Worm (Caenorhabditis elegans) whole organism, L4 larva: ENCODE measurements around the gene ifb-1.

Experiments
- ZK546.5 ChIP-seq, 2 experiments: sonication (generic microtip); optimal IDR thresholded peaks; 2 replicates each; lab custom pipeline; 2017; ENCODE audit warnings: missing biosample characterization in 2 of 2, missing genetic modification characterization in 2 of 2
- aly-2 ChIP-seq: sonication (generic microtip); optimal IDR thresholded peaks from 2 replicates; lab custom pipeline; 2018; ENCODE audit warnings: missing biosample characterization, missing genetic modification characterization
- ama-1 ChIP-seq: fragments of 150-350 bp; optimal IDR thresholded peaks from 2 replicates; lab custom pipeline; 2014; ENCODE audit warnings: inconsistent platforms, mixed read lengths
- dmd-9 ChIP-seq: fragments of 200-800 bp; sonication (Bioruptor generic); IDR thresholded peaks from 2 replicates; pipeline ENCODE4 v1.3.6; 2022; ENCODE audit warnings: missing genetic modification reagents, missing genetic modification characterization, missing compliant biosample characterization
- nhr-10 ChIP-seq: fragments of 150-350 bp; optimal IDR thresholded peaks from 2 replicates; lab custom pipeline; 2014; ENCODE audit warnings: missing biosample characterization, missing genetic modification characterization
- nhr-111 ChIP-seq: fragments of 200-800 bp; sonication (Bioruptor generic); optimal IDR thresholded peaks from 2 replicates; lab custom pipeline; 2018; ENCODE audit warnings: mild to moderate bottlenecking, missing genetic modification characterization, missing compliant biosample characterization
- ztf-11 ChIP-seq: fragments of 150-350 bp; optimal IDR thresholded peaks from 2 replicates; lab custom pipeline; 2014; ENCODE audit warnings: missing biosample characterization, missing genetic modification characterization

- TF ChIP-seq dmd-9 (GFP tag; lab: Robert Waterston, UW) (no peak), nhr-111 (GFP tag; lab: Kevin White, UChicago) (no peak), aly-2 (tag; lab: Kevin White, UChicago) (no peak), ztf-11 (tag; lab: Kevin White, UChicago) (no peak), nhr-10 (no peak), ama-1 (lab: Kevin White, UChicago) (no peak), ZK546.5 (tag; optimal IDR thresholded peaks at IDR 0.05; lab: Kevin White, UChicago) (no peak)
Measured at ce11 chrII:5719848-5720247, 45.6 kb upstream of the ifb-1 start, which contains the start of gene damt-1.
